Fruit fly (Drosophila melanogaster): ENCODE measurements around the gene CG13738.

The CG13738 gene

dm6 chr3L:13993742-13994719 is 20.8 kb upstream of the CG13738 start, which contains the start of gene CtsK1:
CtsK1 (plus strand) TSS chr3L:13994231.
- no peak for TF ChIP-seq Myc (optimal IDR thresholded peaks at IDR 0.05)

- no peak for TF ChIP-seq h (optimal IDR thresholded peaks at IDR 0.05)
- TF ChIP-seq Myc (optimal IDR thresholded peaks at IDR 0.05), result no peak
- TF ChIP-seq ttk (optimal IDR thresholded peaks at IDR 0.05), result no peak
- no peak for TF ChIP-seq psq (optimal IDR thresholded peaks at IDR 0.05)
- no peak for TF ChIP-seq Sin3A (optimal IDR thresholded peaks at IDR 0.05)
- TF ChIP-seq insv (optimal IDR thresholded peaks at IDR 0.05), result no peak
Observed at dm6 chr3L:13993233-13993741, 20.0 kb upstream of the CG13738 start, which contains the start of gene CG17364. CG17364 (minus strand) TSS chr3L:13993400.

dm6 chr3L:13991314-13991713 is 18.0 kb upstream of the CG13738 start:
- TF ChIP-seq psq (optimal IDR thresholded peaks at IDR 0.05) (no peak), h (optimal IDR thresholded peaks at IDR 0.05) (no peak), ttk (optimal IDR thresholded peaks at IDR 0.05) (no peak), Sin3A (optimal IDR thresholded peaks at IDR 0.05) (no peak), Myc (optimal IDR thresholded peaks at IDR 0.05) (no peak), insv (optimal IDR thresholded peaks at IDR 0.05) (no peak)

dm6 chr3L:13987578-13987977 is 14.3 kb upstream of the CG13738 start, which contains the start of gene CG9040:
CG9040 (plus strand) TSS chr3L:13987878.
- TF ChIP-seq psq (optimal IDR thresholded peaks at IDR 0.05), result no peak
- no peak for TF ChIP-seq insv (optimal IDR thresholded peaks at IDR 0.05)
- no peak for TF ChIP-seq h (optimal IDR thresholded peaks at IDR 0.05)
- TF ChIP-seq ttk (optimal IDR thresholded peaks at IDR 0.05), result no peak
- no peak for TF ChIP-seq Myc (optimal IDR thresholded peaks at IDR 0.05)
- TF ChIP-seq Sin3A (optimal IDR thresholded peaks at IDR 0.05), result no peak

- no peak for TF ChIP-seq Sin3A (optimal IDR thresholded peaks at IDR 0.05)
- no peak for TF ChIP-seq Myc (optimal IDR thresholded peaks at IDR 0.05)
- TF ChIP-seq ttk (optimal IDR thresholded peaks at IDR 0.05), result no peak
- TF ChIP-seq psq (optimal IDR thresholded peaks at IDR 0.05), result no peak
- no peak for TF ChIP-seq h (optimal IDR thresholded peaks at IDR 0.05)
- TF ChIP-seq insv (optimal IDR thresholded peaks at IDR 0.05), result no peak
Observed at dm6 chr3L:13986330-13986729, 13.1 kb upstream of the CG13738 start, which contains the start of gene CG17362. CG17362 (plus strand) TSS chr3L:13986620.

dm6 chr3L:13982516-13982915 is 9.2 kb upstream of the CG13738 start:
- TF ChIP-seq insv (optimal IDR thresholded peaks at IDR 0.05), result no peak
- no peak for TF ChIP-seq Myc (optimal IDR thresholded peaks at IDR 0.05)
- TF ChIP-seq h (optimal IDR thresholded peaks at IDR 0.05), result no peak
- no peak for TF ChIP-seq psq (optimal IDR thresholded peaks at IDR 0.05)
- no peak for TF ChIP-seq Sin3A (optimal IDR thresholded peaks at IDR 0.05)
- TF ChIP-seq ttk (optimal IDR thresholded peaks at IDR 0.05), result no peak

dm6 chr3L:13965502-13965843 is 7.8 kb downstream of the CG13738 start:
- TF ChIP-seq psq (optimal IDR thresholded peaks at IDR 0.05) (no peak), insv (optimal IDR thresholded peaks at IDR 0.05) (no peak), h (optimal IDR thresholded peaks at IDR 0.05) (no peak), ttk (optimal IDR thresholded peaks at IDR 0.05) (no peak), Sin3A (optimal IDR thresholded peaks at IDR 0.05) (no peak), Myc (optimal IDR thresholded peaks at IDR 0.05) (no peak)

- TF ChIP-seq Sin3A (optimal IDR thresholded peaks at IDR 0.05) (no peak), Myc (optimal IDR thresholded peaks at IDR 0.05) (no peak), h (optimal IDR thresholded peaks at IDR 0.05) (no peak), psq (optimal IDR thresholded peaks at IDR 0.05) (no peak), insv (optimal IDR thresholded peaks at IDR 0.05) (no peak), ttk (optimal IDR thresholded peaks at IDR 0.05) (no peak)
Observed at dm6 chr3L:13964635-13965501, 8.4 kb downstream of the CG13738 start, which contains the start of the genes Meics, Nxf3 and ssp2. Meics (minus strand) TSS chr3L:13964702. Nxf3 (plus strand) TSS chr3L:13965203. ssp2 (plus strand) TSS chr3L:13965203.

- TF ChIP-seq Myc (optimal IDR thresholded peaks at IDR 0.05) (no peak), insv (optimal IDR thresholded peaks at IDR 0.05) (no peak), psq (optimal IDR thresholded peaks at IDR 0.05) (no peak), Sin3A (optimal IDR thresholded peaks at IDR 0.05) (no peak), h (optimal IDR thresholded peaks at IDR 0.05) (no peak), ttk (optimal IDR thresholded peaks at IDR 0.05) (no peak)
Observed at dm6 chr3L:13957789-13958188, 15.5 kb downstream of the CG13738 start.

dm6 chr3L:13957212-13957668 is 16.0 kb downstream of the CG13738 start:
- TF ChIP-seq Sin3A (optimal IDR thresholded peaks at IDR 0.05) (no peak), insv (optimal IDR thresholded peaks at IDR 0.05) (no peak), psq (optimal IDR thresholded peaks at IDR 0.05) (no peak), Myc (optimal IDR thresholded peaks at IDR 0.05) (no peak), h (optimal IDR thresholded peaks at IDR 0.05) (no peak), ttk (optimal IDR thresholded peaks at IDR 0.05) (no peak)

dm6 chr3L:13956667-13957066 is 16.6 kb downstream of the CG13738 start:
- TF ChIP-seq Myc (optimal IDR thresholded peaks at IDR 0.05) (no peak), h (optimal IDR thresholded peaks at IDR 0.05) (no peak), Sin3A (optimal IDR thresholded peaks at IDR 0.05) (no peak), insv (optimal IDR thresholded peaks at IDR 0.05) (no peak), psq (optimal IDR thresholded peaks at IDR 0.05) (no peak)
